Worm (Caenorhabditis elegans): ENCODE results near the gene gst-44.

gst-44 gene

DNA sequence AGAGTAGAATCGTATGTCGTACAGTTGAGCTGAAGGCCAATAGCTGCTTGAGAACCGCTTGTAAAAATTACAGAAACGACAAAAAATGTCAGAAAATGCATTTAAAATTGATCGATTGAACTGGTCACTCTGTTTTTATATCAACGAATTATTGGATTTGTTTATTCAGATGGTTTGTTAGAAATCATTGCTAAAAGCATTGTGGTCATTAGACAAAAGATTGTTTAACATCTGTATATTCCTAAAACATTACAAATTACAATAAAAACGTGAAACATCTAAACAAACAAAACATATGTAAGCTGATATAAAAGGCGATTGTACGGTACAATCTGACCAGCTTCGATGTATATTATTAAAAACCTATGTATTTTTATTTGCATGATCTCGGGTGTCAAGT, 44.8 kb downstream of the gst-44 start, which contains the start of the genes F26D2.13 and F26D2.14:
Gene F26D2.13 (minus strand): TSS at position 101 of the 400 bp plus-strand sequence.
Gene F26D2.14 (plus strand): TSS at position 346 of the 400 bp plus-strand sequence.
- TF ChIP-seq ceh-9 (tag; optimal IDR thresholded peaks at IDR 0.05) (no peak), ztf-11 (tag; optimal IDR thresholded peaks at IDR 0.05) (no peak), elt-1 (tag; optimal IDR thresholded peaks at IDR 0.05) (no peak), tbx-2 (tag; optimal IDR thresholded peaks at IDR 0.05) (no peak), nhr-25 (tag; optimal IDR thresholded peaks at IDR 0.05) (no peak), lin-39 (tag; optimal IDR thresholded peaks at IDR 0.05) (no peak), ceh-16 (tag; optimal IDR thresholded peaks at IDR 0.05) (no peak), ceh-82 (tag; optimal IDR thresholded peaks at IDR 0.05) (no peak), daf-12 (tag; optimal IDR thresholded peaks at IDR 0.05) (no peak), ceh-28 (tag; optimal IDR thresholded peaks at IDR 0.05) (no peak), skn-1 (tag; optimal IDR thresholded peaks at IDR 0.05) (no peak), aly-2 (tag; optimal IDR thresholded peaks at IDR 0.05) (no peak), fkh-2 (tag; optimal IDR thresholded peaks at IDR 0.05) (no peak), egl-5 (tag; optimal IDR thresholded peaks at IDR 0.05) (no peak)

- TF ChIP-seq egl-5 (tag; optimal IDR thresholded peaks at IDR 0.05) (no peak), lin-39 (tag; optimal IDR thresholded peaks at IDR 0.05) (no peak), ztf-4 (tag; optimal IDR thresholded peaks at IDR 0.05) (no peak)
These were observed 46.9 kb downstream of the gst-44 start, which contains the start of gene F26D2.15 for ce11 chrV:16437546-16437945. F26D2.15 (plus strand) TSS chrV:16437846.
